Worm (Caenorhabditis elegans) whole organism, L1 larva: ENCODE measurements around the gene C18H2.5.

ENCODE experiments used
- C04F5.9 ChIP-seq: sonication (generic microtip); optimal IDR thresholded peaks from 2 replicates; lab custom pipeline; 2016; ENCODE audit warnings: missing genetic modification characterization, missing compliant biosample characterization
- C34B4.2 ChIP-seq: sonication (generic microtip); optimal IDR thresholded peaks from 2 replicates; lab custom pipeline; 2017; ENCODE audit warnings: mild to moderate bottlenecking, missing genetic modification characterization, missing compliant biosample characterization
- aha-1 ChIP-seq: fragments of 150-350 bp; optimal IDR thresholded peaks from 2 replicates; lab custom pipeline; 2014; ENCODE audit warnings: missing biosample characterization, missing genetic modification characterization
- aly-2 ChIP-seq: fragments of 150-350 bp; optimal IDR thresholded peaks from 2 replicates; lab custom pipeline; 2014; ENCODE audit warnings: missing biosample characterization, missing genetic modification characterization
- ceh-8 ChIP-seq: fragments of 200-800 bp; sonication (Bioruptor generic); optimal IDR thresholded peaks from 2 replicates; lab custom pipeline; 2018; ENCODE audit warnings: mild to moderate bottlenecking, missing genetic modification characterization, moderate library complexity, missing compliant biosample characterization
- ceh-82 ChIP-seq, 3 experiments: fragments of 150-350 bp in 1 of 3; sonication (generic microtip) in 2 of 3; optimal IDR thresholded peaks; 2 replicates each; lab custom pipeline; 2014 to 2017; ENCODE audit warnings: missing biosample characterization in 3 of 3, missing genetic modification characterization in 3 of 3
- ceh-88 ChIP-seq: fragments of 200-800 bp; sonication (Bioruptor generic); IDR thresholded peaks from 2 replicates; pipeline ENCODE4 v1.3.6; 2022; ENCODE audit warnings: missing genetic modification characterization, missing compliant biosample characterization
- ces-1 ChIP-seq: fragments of 150-350 bp; optimal IDR thresholded peaks from 2 replicates; lab custom pipeline; 2014; ENCODE audit warnings: missing biosample characterization, missing genetic modification reagents, missing genetic modification characterization
- efl-1 ChIP-seq, 4 experiments: fragments of 150-350 bp; optimal IDR thresholded peaks in 3 of 4; peaks in 1 of 4; 1 replicate in 1 of 4; 2 replicates in 3 of 4; lab custom pipeline; 2014; ENCODE audit warnings: missing biosample characterization in 2 of 4, missing genetic modification characterization in 2 of 4, missing genetic modification reagents in 2 of 4
- efl-3 ChIP-seq: fragments of 200-800 bp; sonication (Bioruptor generic); optimal IDR thresholded peaks from 2 replicates; lab custom pipeline; 2018; ENCODE audit warnings: mild to moderate bottlenecking, missing genetic modification characterization, missing compliant biosample characterization
- egl-13 ChIP-seq: sonication (generic microtip); optimal IDR thresholded peaks from 2 replicates; lab custom pipeline; 2016; ENCODE audit warnings: missing genotype, missing genetic modification reagents, missing genetic modification characterization, missing compliant biosample characterization
- egl-27 ChIP-seq, 2 experiments: fragments of 150-350 bp in 1 of 2; sonication (generic microtip); optimal IDR thresholded peaks; 3 replicates each; lab custom pipeline; 2017 to 2018; ENCODE audit warnings: missing biosample characterization in 2 of 2, missing genetic modification characterization in 2 of 2, missing genetic modification reagents in 2 of 2
- elt-2 ChIP-seq: sonication (generic microtip); optimal IDR thresholded peaks from 2 replicates; lab custom pipeline; 2016; ENCODE audit warnings: missing genetic modification characterization, mild to moderate bottlenecking, inconsistent platforms, missing compliant biosample characterization, missing genetic modification reagents
- fkh-4 ChIP-seq: sonication (generic microtip); optimal IDR thresholded peaks from 2 replicates; lab custom pipeline; 2016; ENCODE audit warnings: missing compliant biosample characterization, missing genetic modification characterization, borderline replicate concordance
- fos-1 ChIP-seq: fragments of 150-350 bp; optimal IDR thresholded peaks from 2 replicates; lab custom pipeline; 2014; ENCODE audit warnings: missing biosample characterization, missing genetic modification characterization
- hpl-2 ChIP-seq: fragments of 150-350 bp; optimal IDR thresholded peaks from 2 replicates; lab custom pipeline; 2014; ENCODE audit warnings: missing biosample characterization, missing genetic modification reagents, missing genetic modification characterization
- irx-1 ChIP-seq: sonication (generic microtip); optimal IDR thresholded peaks from 2 replicates; lab custom pipeline; 2016; ENCODE audit warnings: missing genetic modification characterization, missing compliant biosample characterization
- lin-13 ChIP-seq: fragments of 150-350 bp; optimal IDR thresholded peaks from 2 replicates; lab custom pipeline; 2014; ENCODE audit warnings: missing biosample characterization, missing genetic modification reagents, missing genetic modification characterization
- lin-14 ChIP-seq: fragments of 200-800 bp; sonication (Bioruptor generic); optimal IDR thresholded peaks from 2 replicates; lab custom pipeline; 2018; ENCODE audit warnings: mild to moderate bottlenecking, missing genetic modification characterization, moderate library complexity, missing compliant biosample characterization
- lin-15B ChIP-seq: fragments of 150-350 bp; sonication (generic microtip); optimal IDR thresholded peaks from 3 replicates; lab custom pipeline; 2014; ENCODE audit warnings: missing biosample characterization, missing genetic modification characterization
- lin-35 ChIP-seq, 2 experiments: fragments of 150-350 bp; optimal IDR thresholded peaks; 2 replicates each; lab custom pipeline; 2014; ENCODE audit warnings: missing biosample characterization in 2 of 2, missing genetic modification characterization in 2 of 2, missing genetic modification reagents in 2 of 2
- lin-39 ChIP-seq: fragments of 150-350 bp; optimal IDR thresholded peaks from 2 replicates; lab custom pipeline; 2014; ENCODE audit warnings: missing biosample characterization, missing genetic modification reagents, missing genetic modification characterization
- lir-3 ChIP-seq: sonication (generic microtip); optimal IDR thresholded peaks from 2 replicates; lab custom pipeline; 2016; ENCODE audit warnings: mild to moderate bottlenecking, missing genetic modification characterization, moderate library complexity, missing compliant biosample characterization; ENCODE audit not compliant: poor library complexity
- mab-9 ChIP-seq: fragments of 200-800 bp; sonication (Bioruptor generic); IDR thresholded peaks from 2 replicates; pipeline ENCODE4 v1.3.6; 2022; ENCODE audit warnings: missing genetic modification reagents, missing genetic modification characterization, missing compliant biosample characterization
- mef-2 ChIP-seq: fragments of 150-350 bp; optimal IDR thresholded peaks from 2 replicates; lab custom pipeline; 2014; ENCODE audit warnings: missing biosample characterization, missing genetic modification characterization
- mep-1 ChIP-seq: fragments of 150-350 bp; optimal IDR thresholded peaks from 2 replicates; lab custom pipeline; 2014; ENCODE audit warnings: missing biosample characterization, missing genetic modification characterization
- nhr-19 ChIP-seq: fragments of 200-800 bp; sonication (Bioruptor generic); conservative IDR thresholded peaks from 2 replicates; pipeline ENCODE4 v1.3.6; 2022; ENCODE audit warnings: missing genetic modification characterization, missing compliant biosample characterization
- nhr-20 ChIP-seq: sonication (generic microtip); optimal IDR thresholded peaks from 2 replicates; lab custom pipeline; 2016; ENCODE audit warnings: mild to moderate bottlenecking, missing genetic modification characterization, missing compliant biosample characterization
- nhr-47 ChIP-seq: sonication (generic microtip); optimal IDR thresholded peaks from 2 replicates; lab custom pipeline; 2016; ENCODE audit warnings: mild to moderate bottlenecking, missing genetic modification characterization, moderate library complexity, missing compliant biosample characterization
- nhr-71 ChIP-seq: sonication (generic microtip); optimal IDR thresholded peaks from 2 replicates; lab custom pipeline; 2016; ENCODE audit warnings: mild to moderate bottlenecking, missing genetic modification characterization, moderate library complexity, missing compliant biosample characterization
- nhr-76 ChIP-seq: sonication (generic microtip); optimal IDR thresholded peaks from 2 replicates; lab custom pipeline; 2017; ENCODE audit warnings: missing biosample characterization, missing genetic modification characterization
- nhr-85 ChIP-seq: sonication (generic microtip); peaks from one replicate; lab custom pipeline; 2016; ENCODE audit warnings: missing genetic modification characterization, inconsistent platforms, missing compliant biosample characterization
- pag-3 ChIP-seq: sonication (generic microtip); optimal IDR thresholded peaks from 2 replicates; lab custom pipeline; 2017; ENCODE audit warnings: missing genetic modification characterization, mild to moderate bottlenecking, missing compliant biosample characterization, antibody characterized with exemption, borderline replicate concordance; ENCODE audit not compliant: insufficient read depth
- pqm-1 ChIP-seq: sonication (generic microtip); optimal IDR thresholded peaks from 3 replicates; lab custom pipeline; 2017; ENCODE audit warnings: missing biosample characterization, missing genetic modification characterization
- rnt-1 ChIP-seq: sonication (generic microtip); optimal IDR thresholded peaks from 2 replicates; lab custom pipeline; 2016; ENCODE audit warnings: mild to moderate bottlenecking, missing genetic modification characterization, moderate library complexity, missing compliant biosample characterization
- snpc-4 ChIP-seq: fragments of 150-350 bp; optimal IDR thresholded peaks from 2 replicates; lab custom pipeline; 2014; ENCODE audit warnings: missing biosample characterization, missing genetic modification characterization
- sox-4 ChIP-seq: sonication (generic microtip); optimal IDR thresholded peaks from 2 replicates; lab custom pipeline; 2016; ENCODE audit warnings: missing genetic modification characterization, missing compliant biosample characterization
- sptf-1 ChIP-seq: fragments of 150-350 bp; optimal IDR thresholded peaks from 2 replicates; lab custom pipeline; 2014; ENCODE audit warnings: missing biosample characterization, missing genetic modification characterization
- sup-37 ChIP-seq: fragments of 200-800 bp; sonication (Bioruptor generic); optimal IDR thresholded peaks from 2 replicates; lab custom pipeline; 2018; ENCODE audit warnings: mild to moderate bottlenecking, missing genetic modification characterization, missing compliant biosample characterization
- swsn-7 ChIP-seq: sonication (generic microtip); optimal IDR thresholded peaks from 2 replicates; lab custom pipeline; 2016; ENCODE audit warnings: missing genetic modification characterization, missing compliant biosample characterization
- unc-30 ChIP-seq: sonication (generic microtip); optimal IDR thresholded peaks from 2 replicates; lab custom pipeline; 2017; ENCODE audit warnings: missing biosample characterization, missing genetic modification characterization
- unc-86 ChIP-seq: sonication (generic microtip); optimal IDR thresholded peaks from 2 replicates; lab custom pipeline; 2016; ENCODE audit warnings: missing genetic modification characterization, missing compliant biosample characterization
- unc-98 ChIP-seq: fragments of 200-800 bp; sonication (Bioruptor generic); IDR thresholded peaks from 2 replicates; pipeline ENCODE4 v1.3.6; 2022; ENCODE audit warnings: missing genetic modification characterization, missing compliant biosample characterization
- xbp-1 ChIP-seq: sonication (generic microtip); optimal IDR thresholded peaks from 2 replicates; lab custom pipeline; 2016; ENCODE audit warnings: missing genetic modification characterization, missing compliant biosample characterization
- zag-1 ChIP-seq: fragments of 150-350 bp; optimal IDR thresholded peaks from 2 replicates; lab custom pipeline; 2014; ENCODE audit warnings: missing biosample characterization, missing genetic modification characterization
- zip-4 ChIP-seq: fragments of 200-800 bp; sonication (Bioruptor generic); optimal IDR thresholded peaks from 2 replicates; lab custom pipeline; 2018; ENCODE audit warnings: mild to moderate bottlenecking, missing genetic modification characterization, moderate library complexity, missing compliant biosample characterization
- ztf-11 ChIP-seq, 2 experiments: sonication (generic microtip); optimal IDR thresholded peaks; 2 replicates each; lab custom pipeline; 2016 to 2017; ENCODE audit warnings: missing genetic modification characterization in 2 of 2, missing biosample characterization in 1 of 2, missing compliant biosample characterization in 1 of 2

C18H2.5 gene

DNA sequence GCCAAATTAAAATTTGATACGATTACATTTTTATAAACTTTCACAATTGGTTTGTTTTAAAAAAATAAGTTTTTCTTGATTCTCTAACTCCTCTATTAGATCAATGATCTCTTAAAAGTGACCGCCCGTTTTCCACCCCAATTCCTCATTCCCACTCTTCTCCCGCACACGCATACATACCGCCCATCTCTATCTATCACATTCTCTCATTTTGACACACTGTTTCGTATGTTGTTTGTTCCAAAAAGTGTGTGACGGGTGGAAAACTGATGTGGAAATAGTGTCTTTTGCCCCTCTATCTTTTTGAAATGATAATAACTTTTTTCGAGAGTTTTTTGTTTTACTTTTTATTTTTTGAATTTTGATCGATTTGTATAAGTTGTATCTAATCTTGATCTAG, 24.1 kb upstream of the C18H2.5 start (continued):
- TF ChIP-seq mab-9 (GFP tag; lab: Robert Waterston, UW) = no peak
- TF ChIP-seq, all 84 proteins: peak for 35

DNA sequence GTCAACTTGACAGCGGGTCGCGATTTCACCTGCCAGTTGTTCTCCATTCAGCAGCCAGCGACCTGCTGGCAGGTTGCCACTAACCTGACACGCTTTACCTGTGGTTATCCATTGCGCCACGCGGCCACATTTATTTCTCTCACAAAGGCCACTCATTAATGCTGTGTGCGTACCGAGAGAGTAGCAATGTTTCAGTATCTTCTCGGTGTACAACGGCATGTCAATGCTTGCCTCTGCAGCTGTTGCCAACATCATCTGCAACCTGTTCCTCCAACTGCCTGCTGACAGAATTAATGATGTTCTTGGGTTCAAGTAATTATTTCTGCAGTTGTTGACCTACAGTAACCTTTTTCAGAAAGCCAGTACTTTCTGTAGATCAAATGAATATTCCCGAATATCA, 22.4 kb upstream of the C18H2.5 start:
- TF ChIP-seq efl-1 (optimal IDR thresholded peaks at IDR 0.05; lab: Kevin White, UChicago) (no peak), efl-1 (GFP tag; optimal IDR thresholded peaks at IDR 0.05 in 1 of 2; lab: Kevin White, UChicago) (peak in 1 of 2 experiments; percentile 79), fos-1 (tag; lab: Kevin White, UChicago) (no peak)

- TF ChIP-seq pag-3 (tag; lab: Kevin White, UChicago) (no peak), nhr-76 (tag; lab: Kevin White, UChicago) (no peak), irx-1 (tag; lab: Kevin White, UChicago) (no peak), nhr-85 (peak; percentile 27), ceh-82 (tag; optimal IDR thresholded peaks at IDR 0.05; lab: Kevin White, UChicago) (no peak), snpc-4 (tag; lab: Kevin White, UChicago) (no peak), mef-2 (no peak), ceh-8 (no peak), aly-2 (tag; lab: Kevin White, UChicago) (no peak), C34B4.2 (tag; lab: Kevin White, UChicago) (no peak), swsn-7 (tag; lab: Kevin White, UChicago) (peak; percentile 5), hpl-2 (no peak), lir-3 (tag; lab: Kevin White, UChicago) (no peak), elt-2 (tag; lab: Kevin White, UChicago) (no peak), efl-1 (optimal IDR thresholded peaks at IDR 0.05; lab: Kevin White, UChicago) (peak; percentile 48 to 83), efl-1 (GFP tag; optimal IDR thresholded peaks at IDR 0.05 in 1 of 2; lab: Kevin White, UChicago) (peak; percentile 34 to 92), zag-1 (tag; lab: Kevin White, UChicago) (no peak), pqm-1 (tag; lab: Kevin White, UChicago) (no peak), rnt-1 (peak; percentile 23), sox-4 (tag; lab: Kevin White, UChicago) (no peak), C04F5.9 (tag; lab: Kevin White, UChicago) (no peak), fos-1 (tag; lab: Kevin White, UChicago) (no peak), egl-13 (tag; lab: Kevin White, UChicago) (no peak), lin-15B (peak; percentile 53), lin-14 (peak; percentile 22), lin-13 (GFP tag; lab: Kevin White, UChicago) (peak; percentile 77), mep-1 (tag; lab: Kevin White, UChicago) (no peak), nhr-71 (tag; lab: Kevin White, UChicago) (peak; percentile 48), lin-35 (GFP tag; optimal IDR thresholded peaks at IDR 0.05; lab: Kevin White, UChicago) (peak; percentile 34 to 39), lin-39 (tag; lab: Kevin White, UChicago) (no peak), ztf-11 (tag; optimal IDR thresholded peaks at IDR 0.05; lab: Kevin White, UChicago) (no peak), fkh-4 (no peak), egl-27 (tag; optimal IDR thresholded peaks at IDR 0.05; lab: Kevin White, UChicago) (no peak), ces-1 (GFP tag; lab: Kevin White, UChicago) (no peak), efl-3 (GFP tag; lab: Kevin White, UChicago) (no peak), nhr-19 (GFP tag; lab: Robert Waterston, UW) (peak; percentile 26; the same call in 1 of the 2 replicates), unc-30 (tag; lab: Kevin White, UChicago) (no peak), zip-4 (GFP tag; lab: Kevin White, UChicago) (no peak), xbp-1 (tag; lab: Kevin White, UChicago) (peak; percentile 20), unc-86 (tag; lab: Kevin White, UChicago) (no peak), unc-98 (GFP tag; lab: Robert Waterston, UW) (no peak), sup-37 (GFP tag; lab: Kevin White, UChicago) (no peak), aha-1 (tag; lab: Kevin White, UChicago) (no peak), sptf-1 (tag; lab: Kevin White, UChicago) (no peak), ceh-88 (GFP tag; lab: Robert Waterston, UW) (no peak), nhr-20 (tag; lab: Kevin White, UChicago) (peak; percentile 24), nhr-47 (tag; lab: Kevin White, UChicago) (no peak)
These were observed 17.8 kb upstream of the C18H2.5 start, which contains the start of gene C03B8.3 for ce11 chrIII:7711908-7712359. TSS of gene C03B8.3 (plus strand) at chrIII:7712309.
